Worm (Caenorhabditis elegans) whole organism, L3 larva: ENCODE measurements around the gene F12F6.7.

Experiments used
- aly-2 ChIP-seq: fragments of 150-350 bp; optimal IDR thresholded peaks from 2 replicates; lab custom pipeline; 2014; ENCODE audit warnings: missing biosample characterization, missing genetic modification characterization
- elt-1 ChIP-seq: fragments of 150-350 bp; optimal IDR thresholded peaks from 2 replicates; lab custom pipeline; 2014; ENCODE audit warnings: missing biosample characterization, missing genetic modification characterization
- fos-1 ChIP-seq: fragments of 150-350 bp; optimal IDR thresholded peaks from 2 replicates; lab custom pipeline; 2014; ENCODE audit warnings: missing biosample characterization, missing genetic modification characterization
- lin-15B ChIP-seq: fragments of 150-350 bp; optimal IDR thresholded peaks from 2 replicates; lab custom pipeline; 2014; ENCODE audit warnings: missing biosample characterization, missing genetic modification characterization
- snpc-4 ChIP-seq: fragments of 150-350 bp; optimal IDR thresholded peaks from 2 replicates; lab custom pipeline; 2014; ENCODE audit warnings: missing biosample characterization, missing genetic modification characterization
- unc-62 ChIP-seq: fragments of 150-350 bp; sonication (generic microtip); optimal IDR thresholded peaks from 4 replicates; lab custom pipeline; 2014; ENCODE audit warnings: missing biosample characterization, missing genetic modification reagents, missing genetic modification characterization
- ztf-11 ChIP-seq: fragments of 150-350 bp; optimal IDR thresholded peaks from 2 replicates; lab custom pipeline; 2014; ENCODE audit warnings: missing biosample characterization, missing genetic modification characterization
- ztf-4 ChIP-seq: fragments of 150-350 bp; optimal IDR thresholded peaks from 2 replicates; lab custom pipeline; 2014; ENCODE audit warnings: missing biosample characterization, missing genetic modification characterization

DNA sequence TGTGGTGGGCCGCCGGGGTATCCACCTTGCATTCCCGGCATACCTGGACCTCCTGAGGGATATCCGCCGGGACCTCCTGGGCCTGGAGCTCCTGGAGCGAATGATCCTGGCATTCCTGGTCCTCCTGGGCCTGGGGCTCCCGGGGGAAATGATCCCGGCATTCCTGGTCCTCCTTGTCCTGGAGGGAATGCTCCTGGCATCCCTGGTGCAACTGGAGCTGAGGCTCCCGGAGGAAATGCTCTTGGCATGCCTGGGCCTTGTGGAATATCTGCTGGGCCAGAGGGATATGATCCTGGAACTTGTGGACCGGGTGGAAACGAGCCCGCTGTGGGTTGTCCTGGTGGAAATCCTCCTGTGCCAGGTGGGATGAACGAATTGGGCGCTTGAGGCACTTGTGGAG lies 3.4 kb upstream of the F12F6.7 start:
- TF ChIP-seq lin-15B (tag; lab: Kevin White, UChicago) (no peak), aly-2 (tag; lab: Kevin White, UChicago) (no peak), elt-1 (tag; lab: Kevin White, UChicago) (no peak), ztf-4 (tag; lab: Kevin White, UChicago) (no peak), unc-62 (no peak), ztf-11 (tag; lab: Kevin White, UChicago) (no peak), fos-1 (tag; lab: Kevin White, UChicago) (no peak), snpc-4 (tag; lab: Kevin White, UChicago) (no peak)
